Fruit fly (Drosophila melanogaster): Measurements from ENCODE around the gene rept.

rept gene

DNA sequence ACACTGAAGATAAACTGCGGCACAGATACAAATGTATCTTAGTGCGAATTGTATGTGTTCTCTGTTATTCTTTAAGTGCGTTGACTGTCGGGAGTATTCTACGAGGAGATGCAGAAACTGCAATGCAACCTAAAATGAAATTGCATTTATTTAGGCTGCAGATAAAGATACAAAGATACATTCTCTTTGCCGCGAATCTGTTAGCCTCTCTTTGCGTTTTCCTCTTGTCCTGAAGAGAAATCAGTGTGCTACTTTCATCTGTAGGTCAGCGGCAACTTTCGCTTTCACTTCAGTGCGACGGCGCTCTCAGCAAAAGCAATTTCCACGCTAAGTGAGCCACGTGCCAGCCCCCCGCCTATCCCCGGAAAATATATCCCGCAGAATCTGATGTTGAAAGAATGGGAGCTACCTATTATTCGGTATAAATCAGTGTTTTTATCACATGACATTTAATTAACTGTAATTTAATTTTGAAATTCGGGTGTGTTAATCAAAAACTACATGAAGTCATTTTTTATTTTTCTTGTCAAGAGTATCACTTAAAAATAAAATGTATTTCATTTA lies 38.1 kb downstream of the rept start (continued):
- TF ChIP-seq bsh (GFP tag; optimal IDR thresholded peaks at IDR 0.05), result no peak
- 0 out of 3 replicates have a peak, but pooled peaks have one; percentile 17 for TF ChIP-seq CG2199 (GFP tag; IDR thresholded peaks at IDR 0.05)
- no peak for TF ChIP-seq ems (GFP tag; optimal IDR thresholded peaks at IDR 0.05)
- no peak for TF ChIP-seq da (GFP tag; optimal IDR thresholded peaks at IDR 0.05)
- no peak for TF ChIP-seq nau (GFP tag; optimal IDR thresholded peaks at IDR 0.05)
- TF ChIP-seq HmgD (GFP tag; optimal IDR thresholded peaks at IDR 0.05), result no peak
- no peak for TF ChIP-seq HmgZ (tag; optimal IDR thresholded peaks at IDR 0.05)
- TF ChIP-seq wek (GFP tag; optimal IDR thresholded peaks at IDR 0.05), result no peak
- no peak for TF ChIP-seq knrl (GFP tag; IDR thresholded peaks at IDR 0.05; ENCODE audit: partially characterized antibody)
- TF ChIP-seq oc (tag; optimal IDR thresholded peaks at IDR 0.05), result no peak
- TF ChIP-seq CG1024 (GFP tag; IDR thresholded peaks at IDR 0.05), result no peak
- no peak for TF ChIP-seq CG4730 (GFP tag; IDR thresholded peaks at IDR 0.05)
- no peak for TF ChIP-seq z (GFP tag; IDR thresholded peaks at IDR 0.05)
- no peak for TF ChIP-seq CG8924 (tag; optimal IDR thresholded peaks at IDR 0.05)
- TF ChIP-seq ac (GFP tag; optimal IDR thresholded peaks at IDR 0.05), result no peak
- peak; percentile 86 for TF ChIP-seq crol (GFP tag; IDR thresholded peaks at IDR 0.05)
- TF ChIP-seq CG11723 (GFP tag; optimal IDR thresholded peaks at IDR 0.05), result no peak
- no peak for TF ChIP-seq sna (GFP tag; IDR thresholded peaks at IDR 0.05; ENCODE audit: partially characterized antibody)
- no peak for TF ChIP-seq CG6854 (GFP tag; optimal IDR thresholded peaks at IDR 0.05)
- no peak for TF ChIP-seq hkb (optimal IDR thresholded peaks at IDR 0.05)
- TF ChIP-seq hkb (GFP tag; IDR thresholded peaks at IDR 0.05), result no peak
- TF ChIP-seq sima (GFP tag; optimal IDR thresholded peaks at IDR 0.05), result no peak
- TF ChIP-seq CG3163 (GFP tag; optimal IDR thresholded peaks at IDR 0.05), result peak; percentile 93
- no peak for TF ChIP-seq CG11093 (GFP tag; IDR thresholded peaks at IDR 0.05)
- no peak for TF ChIP-seq B-H1 (GFP tag; IDR thresholded peaks at IDR 0.05)
- TF ChIP-seq Blimp-1 (GFP tag; optimal IDR thresholded peaks at IDR 0.05), result peak; percentile 97
- peak; percentile 25 for TF ChIP-seq fd102C (GFP tag; optimal IDR thresholded peaks at IDR 0.05)
- no peak for TF ChIP-seq insv (GFP tag; optimal IDR thresholded peaks at IDR 0.05)
- no peak for TF ChIP-seq CG6813 (GFP tag; optimal IDR thresholded peaks at IDR 0.05)
- no peak for TF ChIP-seq CG2129 (GFP tag; IDR thresholded peaks at IDR 0.05; ENCODE audit: partially characterized antibody)
- no peak for TF ChIP-seq CTCF (GFP tag; optimal IDR thresholded peaks at IDR 0.05)
- TF ChIP-seq ssp (GFP tag; IDR thresholded peaks at IDR 0.05), result no peak
- no peak for TF ChIP-seq fd3F (GFP tag; optimal IDR thresholded peaks at IDR 0.05)
- TF ChIP-seq al (GFP tag; IDR thresholded peaks at IDR 0.05), result no peak
- TF ChIP-seq CG14860 (GFP tag; IDR thresholded peaks at IDR 0.05; ENCODE audit: partially characterized antibody), result no peak
- TF ChIP-seq CG4424 (GFP tag; optimal IDR thresholded peaks at IDR 0.05), result no peak
- TF ChIP-seq Med (GFP tag), result peak; percentile 47
- TF ChIP-seq NfI (GFP tag; optimal IDR thresholded peaks at IDR 0.05), result no peak
- no peak for TF ChIP-seq tio (GFP tag; optimal IDR thresholded peaks at IDR 0.05)
- no peak for TF ChIP-seq gsb-n (tag; optimal IDR thresholded peaks at IDR 0.05)
- no peak for TF ChIP-seq CG9932 (GFP tag; IDR thresholded peaks at IDR 0.05)
- TF ChIP-seq Sox102F (GFP tag; optimal IDR thresholded peaks at IDR 0.05), result no peak
- no peak for TF ChIP-seq ro (GFP tag; IDR thresholded peaks at IDR 0.05)
- TF ChIP-seq ewg (GFP tag; optimal IDR thresholded peaks at IDR 0.05), result peak; percentile 65
- no peak for TF ChIP-seq Mad (GFP tag; optimal IDR thresholded peaks at IDR 0.05)
- TF ChIP-seq hth (optimal IDR thresholded peaks at IDR 0.05), result no peak
- TF ChIP-seq croc (GFP tag; conservative IDR thresholded peaks at IDR 0.05), result no peak
- no peak for TF ChIP-seq Elba2 (GFP tag; optimal IDR thresholded peaks at IDR 0.05)
- TF ChIP-seq CG9817 (tag; optimal IDR thresholded peaks at IDR 0.05), result no peak
- TF ChIP-seq gsb (GFP tag; IDR thresholded peaks at IDR 0.05), result no peak
- no peak for TF ChIP-seq CG8944 (GFP tag; optimal IDR thresholded peaks at IDR 0.05)
- no peak for TF ChIP-seq grau (tag; optimal IDR thresholded peaks at IDR 0.05)

All from whole organism, embryonic.